Worm (Caenorhabditis elegans) whole organism, L4 larva: Measurements from ENCODE around the gene Y75B7B.1.
A peak's percentile ranks its signal among the peaks of the same experiment; 100 is the strongest.

Experiments
- D1046.2 ChIP-seq: fragments of 200-800 bp; sonication (Bioruptor generic); IDR thresholded peaks from 2 replicates; pipeline ENCODE4 v1.3.6; 2022; ENCODE audit warnings: missing genetic modification characterization, missing compliant biosample characterization
- R02D3.7 ChIP-seq: fragments of 150-350 bp; sonication (generic microtip); optimal IDR thresholded peaks from 3 replicates; lab custom pipeline; 2014; ENCODE audit warnings: missing biosample characterization, missing genetic modification characterization
- Y75B8A.6 ChIP-seq: fragments of 200-800 bp; sonication (Bioruptor generic); IDR thresholded peaks from 2 replicates; pipeline ENCODE4 v1.3.6; 2022; ENCODE audit warnings: missing genetic modification reagents, missing genetic modification characterization, missing compliant biosample characterization
- ZK337.2 ChIP-seq: fragments of 200-800 bp; sonication (Bioruptor generic); IDR thresholded peaks from 2 replicates; pipeline ENCODE4 v1.3.6; 2022; ENCODE audit warnings: missing genetic modification reagents, missing genetic modification characterization, missing compliant biosample characterization
- aha-1 ChIP-seq: fragments of 150-350 bp; peaks from one replicate; lab custom pipeline; 2014; ENCODE audit warnings: missing biosample characterization, missing genetic modification characterization
- ama-1 ChIP-seq: fragments of 150-350 bp; optimal IDR thresholded peaks from 2 replicates; lab custom pipeline; 2014; ENCODE audit warnings: inconsistent platforms, mixed read lengths
- ceh-44 ChIP-seq: fragments of 200-800 bp; sonication (Bioruptor generic); IDR thresholded peaks from 2 replicates; pipeline ENCODE4 v1.3.6; 2022; ENCODE audit warnings: missing genetic modification reagents, missing genetic modification characterization, missing compliant biosample characterization
- ceh-62 ChIP-seq: sonication (generic microtip); optimal IDR thresholded peaks from 2 replicates; lab custom pipeline; 2017; ENCODE audit warnings: missing biosample characterization, missing genetic modification characterization
- daf-19 ChIP-seq: fragments of 200-800 bp; sonication (Bioruptor generic); conservative IDR thresholded peaks from 2 replicates; pipeline ENCODE4 v1.3.6; 2022; ENCODE audit warnings: missing genetic modification characterization, missing compliant biosample characterization
- daf-8 ChIP-seq: fragments of 200-800 bp; sonication (Bioruptor generic); IDR thresholded peaks from 2 replicates; pipeline ENCODE4 v1.3.6; 2022; ENCODE audit warnings: missing genetic modification characterization, missing compliant biosample characterization
- dmd-6 ChIP-seq: fragments of 200-800 bp; sonication (Bioruptor generic); IDR thresholded peaks from 2 replicates; pipeline ENCODE4 v1.3.6; 2022; ENCODE audit warnings: missing genetic modification reagents, missing genetic modification characterization, missing compliant biosample characterization
- dve-1 ChIP-seq: sonication (generic microtip); optimal IDR thresholded peaks from 2 replicates; lab custom pipeline; 2017; ENCODE audit warnings: antibody characterized with exemption, mild to moderate bottlenecking, missing genetic modification characterization, missing compliant biosample characterization; ENCODE audit not compliant: insufficient read depth
- egl-43 ChIP-seq: fragments of 200-800 bp; sonication (Bioruptor generic); IDR thresholded peaks from 2 replicates; pipeline ENCODE4 v1.3.6; 2022; ENCODE audit warnings: missing genetic modification reagents, missing genetic modification characterization, missing compliant biosample characterization
- fos-1 ChIP-seq: fragments of 150-350 bp; optimal IDR thresholded peaks from 2 replicates; lab custom pipeline; 2014; ENCODE audit warnings: missing biosample characterization, missing genetic modification characterization
- hlh-11 ChIP-seq: fragments of 200-800 bp; sonication (Bioruptor generic); optimal IDR thresholded peaks from 2 replicates; lab custom pipeline; 2018; ENCODE audit warnings: mild to moderate bottlenecking, missing genetic modification characterization, missing compliant biosample characterization
- hlh-30 ChIP-seq: sonication (generic microtip); optimal IDR thresholded peaks from 2 replicates; lab custom pipeline; 2017; ENCODE audit warnings: antibody characterized with exemption, mild to moderate bottlenecking, missing genetic modification characterization, missing compliant biosample characterization; ENCODE audit not compliant: insufficient read depth
- hmg-1.1 ChIP-seq: fragments of 200-800 bp; sonication (Bioruptor generic); IDR thresholded peaks from 2 replicates; pipeline ENCODE4 v1.3.6; 2022; ENCODE audit warnings: missing genetic modification reagents, missing genetic modification characterization, missing compliant biosample characterization
- lin-1 ChIP-seq: fragments of 200-800 bp; sonication (Bioruptor generic); IDR thresholded peaks from 2 replicates; pipeline ENCODE4 v1.3.6; 2022; ENCODE audit warnings: missing genetic modification reagents, missing genetic modification characterization, missing compliant biosample characterization
- lin-15B ChIP-seq: fragments of 150-350 bp; sonication (generic microtip); optimal IDR thresholded peaks from 3 replicates; lab custom pipeline; 2014; ENCODE audit warnings: missing biosample characterization, missing genetic modification characterization
- lir-3 ChIP-seq: sonication (generic microtip); optimal IDR thresholded peaks from 2 replicates; lab custom pipeline; 2016; ENCODE audit warnings: mild to moderate bottlenecking, missing genetic modification characterization, missing compliant biosample characterization
- mdl-1 ChIP-seq, 2 experiments: fragments of 150-350 bp in 1 of 2; sonication (generic microtip) in 1 of 2; optimal IDR thresholded peaks; 2 replicates each; lab custom pipeline; 2014 to 2017; ENCODE audit warnings: missing biosample characterization in 2 of 2, missing genetic modification characterization in 2 of 2
- mdt-29 ChIP-seq: fragments of 200-800 bp; sonication (Bioruptor generic); IDR thresholded peaks from 2 replicates; pipeline ENCODE4 v1.3.6; 2022; ENCODE audit warnings: missing genetic modification reagents, missing genetic modification characterization, missing compliant biosample characterization
- mes-2 ChIP-seq: sonication (generic microtip); optimal IDR thresholded peaks from 2 replicates; lab custom pipeline; 2016; ENCODE audit warnings: missing genotype, mild to moderate bottlenecking, missing genetic modification characterization, missing compliant biosample characterization; ENCODE audit not compliant: poor library complexity, severe bottlenecking
- nhr-102 ChIP-seq: sonication (generic microtip); optimal IDR thresholded peaks from 2 replicates; lab custom pipeline; 2016; ENCODE audit warnings: mild to moderate bottlenecking, missing genetic modification characterization, moderate library complexity, missing compliant biosample characterization
- nhr-25 ChIP-seq: sonication (generic microtip); optimal IDR thresholded peaks from 2 replicates; lab custom pipeline; 2017; ENCODE audit warnings: missing genetic modification characterization, mild to moderate bottlenecking, missing compliant biosample characterization, antibody characterized with exemption, moderate library complexity, borderline replicate concordance; ENCODE audit not compliant: insufficient read depth
- nhr-28 ChIP-seq: fragments of 150-350 bp; optimal IDR thresholded peaks from 2 replicates; lab custom pipeline; 2014; ENCODE audit warnings: missing biosample characterization, missing genetic modification characterization
- nhr-41 ChIP-seq: fragments of 200-800 bp; sonication (Bioruptor generic); IDR thresholded peaks from 2 replicates; pipeline ENCODE4 v1.3.6; 2022; ENCODE audit warnings: missing genetic modification reagents, missing genetic modification characterization, missing compliant biosample characterization
- nhr-76 ChIP-seq: fragments of 150-350 bp; optimal IDR thresholded peaks from 2 replicates; lab custom pipeline; 2014; ENCODE audit warnings: missing biosample characterization, missing genetic modification characterization
- pha-4 ChIP-seq, 2 experiments: fragments of 150-350 bp in 1 of 2; fragments of 200-800 bp in 1 of 2; sonication (Bioruptor generic) in 1 of 2; IDR thresholded peaks in 1 of 2; optimal IDR thresholded peaks in 1 of 2; 2 replicates each; pipeline versions ENCODE4 v1.3.6 to Lab custom; 2014 to 2022; ENCODE audit warnings: missing genetic modification characterization in 2 of 2, missing genetic modification reagents in 2 of 2, missing biosample characterization in 1 of 2, missing compliant biosample characterization in 1 of 2
- sdz-12 ChIP-seq: fragments of 200-800 bp; sonication (Bioruptor generic); optimal IDR thresholded peaks from 2 replicates; lab custom pipeline; 2018; ENCODE audit warnings: mild to moderate bottlenecking, missing genetic modification characterization, missing compliant biosample characterization
- set-16 ChIP-seq: fragments of 200-800 bp; sonication (Bioruptor generic); IDR thresholded peaks from 2 replicates; pipeline ENCODE4 v1.3.6; 2022; ENCODE audit warnings: missing genetic modification reagents, missing genetic modification characterization, missing compliant biosample characterization
- snpc-4 ChIP-seq: fragments of 150-350 bp; optimal IDR thresholded peaks from 2 replicates; lab custom pipeline; 2014; ENCODE audit warnings: missing biosample characterization, missing genetic modification characterization
- tag-97 ChIP-seq: fragments of 200-800 bp; sonication (Bioruptor generic); IDR thresholded peaks from 2 replicates; pipeline ENCODE4 v1.3.6; 2022; ENCODE audit warnings: missing genetic modification characterization, missing compliant biosample characterization
- unc-130 ChIP-seq: sonication (generic microtip); optimal IDR thresholded peaks from 2 replicates; lab custom pipeline; 2016; ENCODE audit warnings: missing genetic modification reagents, missing genetic modification characterization, missing compliant biosample characterization
- unc-62 ChIP-seq, 3 experiments: fragments of 150-350 bp in 1 of 3; sonication (generic microtip); optimal IDR thresholded peaks in 2 of 3; peaks in 1 of 3; 1 replicate in 1 of 3; 2 replicates in 2 of 3; lab custom pipeline; 2014 to 2017; ENCODE audit warnings: missing biosample characterization in 3 of 3, missing genetic modification characterization in 3 of 3, missing genetic modification reagents in 3 of 3, missing genotype in 1 of 3
- vab-7 ChIP-seq: fragments of 200-800 bp; sonication (Bioruptor generic); IDR thresholded peaks from 2 replicates; pipeline ENCODE4 v1.3.6; 2022; ENCODE audit warnings: missing genetic modification reagents, missing genetic modification characterization, missing compliant biosample characterization
- zip-2 ChIP-seq: fragments of 150-350 bp; optimal IDR thresholded peaks from 2 replicates; lab custom pipeline; 2014; ENCODE audit warnings: missing biosample characterization, missing genetic modification characterization
- ztf-7 ChIP-seq: fragments of 150-350 bp; optimal IDR thresholded peaks from 2 replicates; lab custom pipeline; 2014; ENCODE audit warnings: missing biosample characterization, missing genetic modification characterization

Y75B7B.1 gene

DNA sequence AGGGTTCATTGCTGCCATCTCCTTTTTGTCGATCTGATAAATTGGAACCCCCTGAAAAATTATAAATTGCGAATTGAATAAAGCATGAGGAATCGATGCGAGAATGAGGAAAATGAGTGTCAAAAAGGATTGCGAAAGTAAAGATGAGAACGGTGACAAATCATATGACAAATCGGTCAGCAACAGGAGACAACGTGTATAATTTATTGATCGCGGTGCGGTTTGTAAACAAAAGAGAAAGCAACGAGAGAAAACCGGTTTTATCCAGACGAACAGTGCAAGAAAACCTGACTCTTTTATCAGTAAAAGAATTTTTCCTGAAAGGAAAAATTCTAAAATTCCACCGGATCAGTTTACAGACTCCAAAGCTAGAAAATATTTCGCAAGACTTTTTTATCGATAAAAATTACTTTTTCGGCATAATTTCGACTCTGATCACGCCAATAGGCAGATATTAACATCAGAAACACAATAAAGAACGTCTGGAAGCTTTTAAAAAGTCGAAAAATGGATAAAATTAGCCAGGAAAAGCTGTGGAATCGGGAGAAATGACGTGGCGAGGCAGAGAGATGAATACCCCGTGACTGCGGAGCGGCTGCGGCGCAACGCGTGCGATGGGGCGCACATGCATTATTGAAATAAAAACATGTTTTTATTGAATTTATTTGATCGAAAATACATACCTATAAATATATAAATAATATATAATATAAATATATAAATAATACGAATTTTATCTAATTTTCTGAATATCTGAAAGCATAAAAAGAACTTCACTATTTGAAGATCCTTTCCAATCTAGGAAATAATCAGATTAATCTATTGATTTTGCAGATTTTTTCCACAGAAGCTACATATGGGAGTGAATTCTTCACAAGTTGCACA lies 6.5 kb upstream of the Y75B7B.1 start, which contains the start of the genes rab-1 and C39F7.5 (continued):
- TF ChIP-seq ZK337.2 (GFP tag; lab: Robert Waterston, UW) (no peak), ceh-44 (no peak), fos-1 (tag; lab: Kevin White, UChicago) (no peak), R02D3.7 (no peak), lir-3 (tag; lab: Kevin White, UChicago) (no peak), mdl-1 (tag; optimal IDR thresholded peaks at IDR 0.05; lab: Kevin White, UChicago) (peak in 1 of 2 experiments; percentile 26), dve-1 (tag; lab: Kevin White, UChicago) (peak; percentile 57), unc-130 (GFP tag; lab: Kevin White, UChicago) (no peak), D1046.2 (GFP tag; lab: Robert Waterston, UW) (no peak), ama-1 (peak; percentile 70), sdz-12 (GFP tag; lab: Kevin White, UChicago) (no peak)

- no peak for TF ChIP-seq ceh-62 (tag; lab: Kevin White, UChicago)
- TF ChIP-seq unc-62 (GFP tag; optimal IDR thresholded peaks at IDR 0.05 in 1 of 2; lab: Kevin White, UChicago), result peak in 1 of 2 experiments; percentile 68
- no peak for TF ChIP-seq unc-62 (tag; optimal IDR thresholded peaks at IDR 0.05; lab: Kevin White, UChicago)
- TF ChIP-seq, all 104 proteins: peak for 1
Measured at ce11 chrV:1266540-1266939, 4.2 kb upstream of the Y75B7B.1 start.

DNA sequence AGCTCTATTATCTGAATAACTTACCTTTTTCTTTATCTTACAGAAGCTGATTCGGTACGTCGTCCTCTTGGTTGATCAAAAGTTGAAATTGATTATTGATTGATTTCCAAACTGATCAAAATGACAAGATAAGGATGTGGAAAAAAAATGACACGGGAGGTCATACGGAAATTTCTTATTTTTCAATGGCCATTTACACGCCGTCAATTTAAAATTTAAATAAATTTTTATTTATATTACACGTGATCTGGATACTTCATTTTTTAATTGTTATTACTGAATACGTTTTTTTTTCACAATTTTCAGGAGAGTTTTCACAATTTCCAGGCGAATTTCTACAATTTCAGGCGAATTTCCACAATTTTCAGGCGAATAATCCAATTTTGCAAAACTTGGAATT lies 5.2 kb downstream of the Y75B7B.1 start, which contains the start of gene Y75B7B.2:
Gene Y75B7B.2, minus strand, starts transcription at position 101 of the 400 bp plus-strand sequence.
- TF ChIP-seq ztf-7 (tag; lab: Kevin White, UChicago) (no peak), aha-1 (peak; percentile 12)

- TF ChIP-seq aha-1, result peak; percentile 73
- no peak for TF ChIP-seq tag-97 (GFP tag; lab: Robert Waterston, UW)
Measured at ce11 chrV:1277926-1278325, 7.2 kb downstream of the Y75B7B.1 start.

DNA sequence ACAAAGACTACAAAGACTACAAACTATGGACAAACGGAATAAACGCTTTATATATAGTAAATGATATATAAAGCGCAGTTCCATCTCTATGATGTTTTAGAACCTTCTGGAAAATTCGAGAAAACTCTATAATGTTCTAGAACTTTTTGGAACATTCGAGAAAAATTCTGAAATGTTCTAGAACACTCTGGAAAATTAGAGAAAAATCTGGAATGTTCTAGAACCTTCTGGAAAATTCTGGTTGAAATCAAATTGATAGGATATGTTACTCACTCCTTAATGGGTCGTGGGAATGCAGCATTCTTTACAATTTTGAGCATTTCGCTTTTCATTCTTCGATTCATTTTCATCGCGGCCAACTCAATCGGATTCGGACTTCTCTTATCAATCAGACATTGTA lies 7.8 kb downstream of the Y75B7B.1 start:
- TF ChIP-seq mdt-29 (peak; percentile 68), hmg-1.1 (GFP tag; lab: Robert Waterston, UW) (no peak)

DNA sequence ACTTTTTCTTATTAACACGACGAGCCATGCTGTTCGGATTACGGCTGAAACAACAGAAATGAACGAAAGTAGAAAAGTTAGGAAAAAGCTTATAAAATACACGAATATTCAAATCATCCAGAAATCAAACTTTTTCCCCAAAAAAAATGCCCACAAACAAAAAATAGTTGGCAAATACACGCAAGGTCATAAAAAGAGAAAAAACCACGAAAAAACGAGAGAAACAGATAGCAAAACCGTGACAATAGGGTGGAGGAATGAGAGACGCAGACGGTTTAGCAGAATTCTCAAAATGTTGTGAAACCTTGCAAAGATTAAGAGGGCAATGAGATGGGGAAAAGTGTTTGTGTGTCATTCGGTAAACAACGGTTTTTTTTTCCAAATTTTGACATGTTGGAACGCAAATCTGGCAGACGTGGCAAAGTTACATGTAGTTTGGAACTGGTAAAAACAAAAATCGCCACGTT lies 15.0 kb downstream of the Y75B7B.1 start, which contains the start of gene tank-1:
Gene tank-1, minus strand, starts transcription at position 51 of the 467 bp plus-strand sequence.
- TF ChIP-seq Y75B8A.6 (GFP tag; lab: Robert Waterston, UW) (no peak), mes-2 (tag; lab: Kevin White, UChicago) (peak; percentile 14), vab-7 (no peak), lin-15B (tag; lab: Kevin White, UChicago) (no peak), hmg-1.1 (GFP tag; lab: Robert Waterston, UW) (peak; percentile 46; the same call in 1 of the 2 replicates), zip-2 (tag; lab: Kevin White, UChicago) (no peak), nhr-102 (tag; lab: Kevin White, UChicago) (no peak), mdl-1 (tag; optimal IDR thresholded peaks at IDR 0.05; lab: Kevin White, UChicago) (peak in 1 of 2 experiments; percentile 29), ztf-7 (tag; lab: Kevin White, UChicago) (no peak), egl-43 (no peak), nhr-41 (no peak), nhr-28 (tag; lab: Kevin White, UChicago) (peak; percentile 34), ceh-62 (tag; lab: Kevin White, UChicago) (no peak), daf-8 (GFP tag; lab: Robert Waterston, UW) (no peak), pha-4 (GFP tag; IDR thresholded peaks at IDR 0.05; lab: Robert Waterston, UW) (no peak), pha-4 (tag; optimal IDR thresholded peaks at IDR 0.05; lab: Kevin White, UChicago) (peak; percentile 27), snpc-4 (tag; lab: Kevin White, UChicago) (no peak), hlh-11 (tag; lab: Kevin White, UChicago) (peak; percentile 19), aha-1 (peak; percentile 93), set-16 (no peak), hlh-30 (tag; lab: Kevin White, UChicago) (no peak), daf-19 (no peak), dmd-6 (GFP tag; lab: Robert Waterston, UW) (peak; percentile 41; the same call in 1 of the 2 replicates), lin-1 (GFP tag; lab: Robert Waterston, UW) (no peak), nhr-76 (tag; lab: Kevin White, UChicago) (no peak), nhr-25 (peak; percentile 14)
